Worm (Caenorhabditis elegans): ENCODE results near the gene C01G12.3.

- TF ChIP-seq dao-5 (tag; optimal IDR thresholded peaks at IDR 0.05) (no peak), W03F9.2 (tag; optimal IDR thresholded peaks at IDR 0.05) (no peak), him-1 (tag; optimal IDR thresholded peaks at IDR 0.05) (no peak)
Measured at ce11 chrII:14537728-14538127, 44.4 kb downstream of the C01G12.3 start, which contains the start of the genes clec-147 and C04H5.7.

Measured in whole organism, L4/young adult.